Worm (Caenorhabditis elegans) whole organism, mixed stage, embryonic: ENCODE data around the gene ZK250.2.
"Not testable (repeated sequence)": the region's sequence is repeated elsewhere in the genome, so short reads cannot be mapped to it uniquely, and the experiment has no call there.

Experiments
- M03D4.4 ChIP-seq: sonication (generic microtip); optimal IDR thresholded peaks from 2 replicates; lab custom pipeline; 2017; ENCODE audit warnings: mild to moderate bottlenecking, missing genetic modification characterization, missing compliant biosample characterization
- bed-3 ChIP-seq: fragments of 200-800 bp; sonication (Bioruptor generic); optimal IDR thresholded peaks from 3 replicates; lab custom pipeline; 2018; ENCODE audit warnings: mild to moderate bottlenecking, missing genetic modification characterization, moderate library complexity, missing compliant biosample characterization
- blmp-1 ChIP-seq: fragments of 150-350 bp; optimal IDR thresholded peaks from 2 replicates; lab custom pipeline; 2014; ENCODE audit warnings: missing biosample characterization, missing genetic modification characterization
- ceh-39 ChIP-seq: fragments of 150-350 bp; optimal IDR thresholded peaks from 2 replicates; lab custom pipeline; 2014; ENCODE audit warnings: missing biosample characterization, missing genetic modification characterization
- ceh-83 ChIP-seq: fragments of 200-800 bp; sonication (Bioruptor generic); optimal IDR thresholded peaks from 2 replicates; lab custom pipeline; 2018; ENCODE audit warnings: mild to moderate bottlenecking, missing genetic modification characterization, missing compliant biosample characterization
- ces-1 ChIP-seq: fragments of 150-350 bp; optimal IDR thresholded peaks from 2 replicates; lab custom pipeline; 2014; ENCODE audit warnings: missing biosample characterization, missing genetic modification reagents, missing genetic modification characterization
- cnd-1 ChIP-seq: fragments of 200-800 bp; sonication (Bioruptor generic); optimal IDR thresholded peaks from 2 replicates; lab custom pipeline; 2018; ENCODE audit warnings: mild to moderate bottlenecking, missing genetic modification characterization, missing compliant biosample characterization
- drap-1 ChIP-seq: fragments of 200-800 bp; sonication (Bioruptor generic); optimal IDR thresholded peaks from 3 replicates; lab custom pipeline; 2018; ENCODE audit warnings: mild to moderate bottlenecking, missing genetic modification characterization, missing compliant biosample characterization
- elt-1 ChIP-seq: sonication (generic microtip); optimal IDR thresholded peaks from 2 replicates; lab custom pipeline; 2017; ENCODE audit warnings: missing genetic modification characterization, mild to moderate bottlenecking, missing compliant biosample characterization, antibody characterized with exemption, moderate library complexity, borderline replicate concordance; ENCODE audit not compliant: insufficient read depth
- elt-3 ChIP-seq: fragments of 150-350 bp; optimal IDR thresholded peaks from 2 replicates; lab custom pipeline; 2014; ENCODE audit warnings: missing biosample characterization, missing genetic modification characterization
- flh-1 ChIP-seq: fragments of 200-800 bp; sonication (Bioruptor generic); optimal IDR thresholded peaks from 2 replicates; lab custom pipeline; 2018; ENCODE audit warnings: mild to moderate bottlenecking, missing genetic modification characterization, moderate library complexity, missing compliant biosample characterization
- ham-2 ChIP-seq: fragments of 200-800 bp; sonication (Bioruptor generic); optimal IDR thresholded peaks from 2 replicates; lab custom pipeline; 2018; ENCODE audit warnings: mild to moderate bottlenecking, missing genetic modification characterization, missing compliant biosample characterization
- hlh-1 ChIP-seq: fragments of 150-350 bp; optimal IDR thresholded peaks from 2 replicates; lab custom pipeline; 2014; ENCODE audit warnings: missing biosample characterization, missing genetic modification reagents, missing genetic modification characterization
- lin-13 ChIP-seq: fragments of 150-350 bp; optimal IDR thresholded peaks from 2 replicates; lab custom pipeline; 2014; ENCODE audit warnings: missing biosample characterization, missing genetic modification characterization
- lin-32 ChIP-seq: fragments of 200-800 bp; sonication (Bioruptor generic); optimal IDR thresholded peaks from 2 replicates; lab custom pipeline; 2018; ENCODE audit warnings: mild to moderate bottlenecking, missing genetic modification characterization, missing compliant biosample characterization
- lsy-2 ChIP-seq: fragments of 150-350 bp; optimal IDR thresholded peaks from 2 replicates; lab custom pipeline; 2014; ENCODE audit warnings: missing biosample characterization, missing genetic modification characterization
- mab-5 ChIP-seq: fragments of 150-350 bp; optimal IDR thresholded peaks from 2 replicates; lab custom pipeline; 2014; ENCODE audit warnings: missing biosample characterization, missing genetic modification characterization
- mls-2 ChIP-seq: sonication (generic microtip); optimal IDR thresholded peaks from 2 replicates; lab custom pipeline; 2016; ENCODE audit warnings: mild to moderate bottlenecking, missing genetic modification characterization, moderate library complexity, missing compliant biosample characterization
- nhr-2 ChIP-seq: fragments of 150-350 bp; optimal IDR thresholded peaks from 2 replicates; lab custom pipeline; 2014; ENCODE audit warnings: missing biosample characterization, missing genetic modification characterization
- nhr-76 ChIP-seq: sonication (generic microtip); optimal IDR thresholded peaks from 2 replicates; lab custom pipeline; 2017; ENCODE audit warnings: missing biosample characterization, missing genetic modification characterization
- pha-4 ChIP-seq: fragments of 150-350 bp; optimal IDR thresholded peaks from 2 replicates; lab custom pipeline; 2018; ENCODE audit warnings: missing biosample characterization, missing genetic modification reagents, missing genetic modification characterization
- sem-2 ChIP-seq: fragments of 200-800 bp; sonication (Bioruptor generic); optimal IDR thresholded peaks from 2 replicates; lab custom pipeline; 2018; ENCODE audit warnings: mild to moderate bottlenecking, missing genetic modification characterization, missing compliant biosample characterization
- snpc-4 ChIP-seq: fragments of 150-350 bp; optimal IDR thresholded peaks from 2 replicates; lab custom pipeline; 2014; ENCODE audit warnings: missing biosample characterization, missing genetic modification characterization
- tbx-8 ChIP-seq: fragments of 200-800 bp; sonication (Bioruptor generic); optimal IDR thresholded peaks from 2 replicates; lab custom pipeline; 2018; ENCODE audit warnings: mild to moderate bottlenecking, missing genetic modification characterization, moderate library complexity, missing compliant biosample characterization
- unc-120 ChIP-seq: sonication (generic microtip); optimal IDR thresholded peaks from 2 replicates; lab custom pipeline; 2017; ENCODE audit warnings: missing genetic modification characterization, missing compliant biosample characterization; ENCODE audit not compliant: poor library complexity, severe bottlenecking
- unc-39 ChIP-seq: fragments of 150-350 bp; optimal IDR thresholded peaks from 2 replicates; lab custom pipeline; 2014; ENCODE audit warnings: missing biosample characterization, missing genetic modification characterization
- zip-8 ChIP-seq: fragments of 150-350 bp; optimal IDR thresholded peaks from 2 replicates; lab custom pipeline; 2014; ENCODE audit warnings: missing biosample characterization, missing genetic modification characterization
- ztf-11 ChIP-seq: fragments of 150-350 bp; optimal IDR thresholded peaks from 2 replicates; lab custom pipeline; 2014; ENCODE audit warnings: missing biosample characterization, missing genetic modification characterization

Gene ZK250.2

ce11 chrII:1928578-1928977 is 19.9 kb upstream of the ZK250.2 start:
- TF ChIP-seq lin-32 (GFP tag; lab: Kevin White, UChicago) (no peak), bed-3 (GFP tag; lab: Kevin White, UChicago) (no peak), snpc-4 (no peak), elt-1 (tag; lab: Kevin White, UChicago) (no peak), ham-2 (GFP tag; lab: Kevin White, UChicago) (no peak), ces-1 (GFP tag; lab: Kevin White, UChicago) (no peak), mab-5 (tag; lab: Kevin White, UChicago) (no peak), tbx-8 (GFP tag; lab: Kevin White, UChicago) (no peak)

- no peak for TF ChIP-seq snpc-4
- no peak for TF ChIP-seq lsy-2 (tag; lab: Kevin White, UChicago)
Measured at ce11 chrII:1939652-1940051, 8.8 kb upstream of the ZK250.2 start, which contains the start of gene ZK250.13. TSS of gene ZK250.13 (minus strand) at chrII:1939752.

- no peak for TF ChIP-seq sem-2
- TF ChIP-seq lin-32 (GFP tag; lab: Kevin White, UChicago): no peak
- TF ChIP-seq, all 35 proteins: peak for 0
Measured at ce11 chrII:1945093-1945492, 3.4 kb upstream of the ZK250.2 start, which contains the start of gene ZK250.14. TSS of gene ZK250.14 (minus strand) at chrII:1945193.

- TF ChIP-seq lin-32 (GFP tag; lab: Kevin White, UChicago) (no peak), lsy-2 (tag; lab: Kevin White, UChicago) (no peak), elt-1 (tag; lab: Kevin White, UChicago) (no peak), mls-2 (tag; lab: Kevin White, UChicago) (no peak), ceh-83 (GFP tag; lab: Kevin White, UChicago) (no peak), unc-120 (tag; lab: Kevin White, UChicago) (no peak), blmp-1 (tag; lab: Kevin White, UChicago) (no peak)
Measured at ce11 chrII:1946427-1946826, 2.1 kb upstream of the ZK250.2 start, which contains the start of gene math-48. TSS of gene math-48 (minus strand) at chrII:1946527.

DNA sequence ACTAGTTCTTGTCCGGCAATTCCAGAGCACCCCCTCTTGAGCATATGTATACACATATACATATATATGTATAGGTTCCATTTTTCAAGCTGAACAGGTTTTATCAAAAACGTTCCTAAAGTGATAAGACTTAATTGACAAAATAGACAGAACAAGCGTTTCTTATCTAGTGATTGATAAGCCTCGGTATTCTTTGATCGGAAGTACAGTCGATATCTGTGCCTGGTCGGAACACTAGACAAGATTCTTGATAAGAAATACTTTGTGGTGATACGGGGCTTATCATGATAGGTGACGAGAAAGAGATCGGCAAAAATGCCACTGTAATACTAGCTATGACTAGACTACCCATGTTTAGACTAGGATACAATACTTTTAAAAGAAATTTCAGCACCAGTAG is 626 bp downstream of the ZK250.2 start:
- TF ChIP-seq blmp-1 (tag; lab: Kevin White, UChicago): no peak
- TF ChIP-seq lin-13 (tag; lab: Kevin White, UChicago): no peak
- peak; percentile 70 for TF ChIP-seq elt-3 (tag; lab: Kevin White, UChicago)

- not testable (repeated sequence) for TF ChIP-seq ceh-39 (tag; lab: Kevin White, UChicago); nhr-76 (tag; lab: Kevin White, UChicago); ceh-83 (GFP tag; lab: Kevin White, UChicago)
Measured at ce11 chrII:1955568-1955967, 7.1 kb downstream of the ZK250.2 start, which contains the start of gene math-49. TSS of gene math-49 (minus strand) at chrII:1955668.

- TF ChIP-seq zip-8 (tag; lab: Kevin White, UChicago): no peak
- no peak for TF ChIP-seq blmp-1 (tag; lab: Kevin White, UChicago)
- no peak for TF ChIP-seq elt-3 (tag; lab: Kevin White, UChicago)
- TF ChIP-seq hlh-1 (tag; lab: Kevin White, UChicago): no peak
- no peak for TF ChIP-seq sem-2
- TF ChIP-seq flh-1: no peak
- TF ChIP-seq unc-39 (tag; lab: Kevin White, UChicago): no peak
- TF ChIP-seq drap-1 (GFP tag; lab: Kevin White, UChicago): no peak
- no peak for TF ChIP-seq lin-32 (GFP tag; lab: Kevin White, UChicago)
- no peak for TF ChIP-seq pha-4 (tag; lab: Kevin White, UChicago)
- no peak for TF ChIP-seq M03D4.4
- TF ChIP-seq ceh-39 (tag; lab: Kevin White, UChicago): no peak
- TF ChIP-seq ztf-11 (tag; lab: Kevin White, UChicago): no peak
- TF ChIP-seq ham-2 (GFP tag; lab: Kevin White, UChicago): no peak
- no peak for TF ChIP-seq nhr-2 (tag; lab: Kevin White, UChicago)
- TF ChIP-seq cnd-1 (tag; lab: Kevin White, UChicago): no peak
- TF ChIP-seq ceh-83 (GFP tag; lab: Kevin White, UChicago): no peak
Measured at ce11 chrII:1986979-1987378, 38.5 kb downstream of the ZK250.2 start, which contains the start of gene Y16E11A.4. TSS of gene Y16E11A.4 (plus strand) at chrII:1987279.
